Worm (Caenorhabditis elegans): ENCODE results near the gene apb-1.

Gene apb-1

DNA sequence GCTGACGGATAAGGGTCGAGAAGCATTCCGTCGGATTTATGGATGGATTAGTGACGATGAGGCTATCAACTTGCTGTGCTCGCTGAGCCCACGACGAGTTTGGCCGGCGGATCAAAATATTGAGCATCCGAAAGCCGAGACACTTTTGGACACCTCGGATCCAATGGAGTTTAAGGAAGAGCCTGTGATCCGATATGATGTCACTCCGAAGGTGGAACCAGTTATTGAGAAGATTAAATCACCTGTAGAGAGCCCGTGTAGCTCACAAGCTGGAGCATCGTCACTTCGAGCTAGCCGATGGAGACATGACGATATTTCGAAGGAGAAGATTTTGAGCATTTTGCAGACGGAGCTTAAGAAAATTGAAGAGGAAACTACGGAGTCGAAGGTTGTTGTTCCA, 56.3 kb downstream of the apb-1 start:
- no peak for TF ChIP-seq saeg-2 (GFP tag; IDR thresholded peaks at IDR 0.05)
- TF ChIP-seq egl-43 (GFP tag; IDR thresholded peaks at IDR 0.05), result no peak
- TF ChIP-seq egl-27 (tag; optimal IDR thresholded peaks at IDR 0.05), result no peak
- TF ChIP-seq aha-1 (tag), result peak; percentile 93
- TF ChIP-seq lin-29 (GFP tag; IDR thresholded peaks at IDR 0.05), result no peak
- TF ChIP-seq ama-1 (optimal IDR thresholded peaks at IDR 0.05), result no peak
- no peak for TF ChIP-seq dve-1 (tag; optimal IDR thresholded peaks at IDR 0.05; ENCODE audit: insufficient read depth)
- no peak for TF ChIP-seq nhr-6 (tag; optimal IDR thresholded peaks at IDR 0.05)

DNA sequence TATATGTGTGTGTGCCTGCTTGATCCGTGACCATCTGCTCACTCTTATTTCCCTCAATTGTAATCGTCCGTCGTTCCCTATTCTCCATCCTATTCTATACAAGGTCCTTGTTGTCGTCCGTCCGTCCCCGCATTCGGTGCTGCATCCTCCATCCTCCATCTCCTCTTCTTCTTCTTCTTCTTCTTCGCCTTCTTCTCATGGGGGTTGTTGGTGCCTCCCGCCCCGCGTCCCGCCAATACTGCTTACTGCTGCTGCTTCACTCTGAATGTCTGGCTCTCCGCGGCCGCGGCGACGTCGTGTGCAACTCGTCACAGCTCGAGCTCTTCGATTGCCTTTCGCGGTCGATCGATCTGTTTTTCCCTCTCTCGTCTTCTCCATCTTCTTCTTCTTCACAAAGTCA, 61.7 kb downstream of the apb-1 start:
- TF ChIP-seq nhr-25 (tag; optimal IDR thresholded peaks at IDR 0.05; ENCODE audit: borderline replicate concordance, insufficient read depth), result no peak
- TF ChIP-seq daf-19 (GFP tag; conservative IDR thresholded peaks at IDR 0.05), result no peak
- TF ChIP-seq lin-13 (GFP tag; optimal IDR thresholded peaks at IDR 0.05), result no peak
- TF ChIP-seq mdl-1 (tag; optimal IDR thresholded peaks at IDR 0.05), result peak in 1 of 2 experiments; percentile 19
- TF ChIP-seq dmd-9 (GFP tag; IDR thresholded peaks at IDR 0.05), result no peak
- no peak for TF ChIP-seq aly-2 (tag; optimal IDR thresholded peaks at IDR 0.05)
- TF ChIP-seq dmd-6 (GFP tag; IDR thresholded peaks at IDR 0.05), result no peak
- no peak for TF ChIP-seq lin-15B (tag; optimal IDR thresholded peaks at IDR 0.05)
- TF ChIP-seq mxl-3 (GFP tag; optimal IDR thresholded peaks at IDR 0.05), result no peak
- no peak for TF ChIP-seq zip-11 (GFP tag; IDR thresholded peaks at IDR 0.05)
- no peak for TF ChIP-seq pqm-1 (tag; optimal IDR thresholded peaks at IDR 0.05)
- no peak for TF ChIP-seq lin-39 (tag; optimal IDR thresholded peaks at IDR 0.05)
- no peak for TF ChIP-seq ceh-32 (tag; optimal IDR thresholded peaks at IDR 0.05; ENCODE audit: poor library complexity)
- peak; percentile 73 for TF ChIP-seq hlh-30 (tag; optimal IDR thresholded peaks at IDR 0.05; ENCODE audit: insufficient read depth)
- no peak for TF ChIP-seq daf-16 (GFP tag; optimal IDR thresholded peaks at IDR 0.05)
- no peak for TF ChIP-seq daf-16 (tag; optimal IDR thresholded peaks at IDR 0.05)
- TF ChIP-seq lin-29 (GFP tag; IDR thresholded peaks at IDR 0.05), result no peak
- peak; percentile 2 for TF ChIP-seq hlh-11 (tag; optimal IDR thresholded peaks at IDR 0.05)
- TF ChIP-seq rbr-2 (tag; optimal IDR thresholded peaks at IDR 0.05), result peak; percentile 66
- no peak for TF ChIP-seq ceh-62 (tag; optimal IDR thresholded peaks at IDR 0.05)
- TF ChIP-seq mes-2 (tag; optimal IDR thresholded peaks at IDR 0.05; ENCODE audit: poor library complexity, severe bottlenecking), result peak; percentile 33
- peak; percentile 11 to 56 for TF ChIP-seq lsy-2 (tag; optimal IDR thresholded peaks at IDR 0.05)
- TF ChIP-seq nhr-42 (GFP tag; IDR thresholded peaks at IDR 0.05), result no peak
- TF ChIP-seq lin-38 (GFP tag; IDR thresholded peaks at IDR 0.05), result no peak
- TF ChIP-seq cey-2 (tag; optimal IDR thresholded peaks at IDR 0.05; ENCODE audit: borderline replicate concordance, insufficient read depth), result no peak
- TF ChIP-seq ZK337.2 (GFP tag; IDR thresholded peaks at IDR 0.05), result no peak
- no peak for TF ChIP-seq madf-9 (GFP tag; conservative IDR thresholded peaks at IDR 0.05)
- TF ChIP-seq egl-27 (tag; optimal IDR thresholded peaks at IDR 0.05), result no peak
- TF ChIP-seq nhr-48 (tag; optimal IDR thresholded peaks at IDR 0.05), result no peak
- TF ChIP-seq Y75B8A.6 (GFP tag; IDR thresholded peaks at IDR 0.05), result no peak
- no peak for TF ChIP-seq lin-1 (GFP tag; IDR thresholded peaks at IDR 0.05)
- no peak for TF ChIP-seq dmd-8 (GFP tag; IDR thresholded peaks at IDR 0.05)
- no peak for TF ChIP-seq ces-1 (GFP tag; optimal IDR thresholded peaks at IDR 0.05)
- no peak for TF ChIP-seq ZK546.5 (tag; optimal IDR thresholded peaks at IDR 0.05)
- TF ChIP-seq zip-2 (tag; optimal IDR thresholded peaks at IDR 0.05), result no peak
- TF ChIP-seq jun-1 (tag; optimal IDR thresholded peaks at IDR 0.05), result no peak
- TF ChIP-seq nhr-237 (tag; optimal IDR thresholded peaks at IDR 0.05), result no peak
- no peak for TF ChIP-seq spr-3 (GFP tag; optimal IDR thresholded peaks at IDR 0.05)
- TF ChIP-seq aha-1 (tag), result peak; percentile 74
- TF ChIP-seq sdz-12 (GFP tag; optimal IDR thresholded peaks at IDR 0.05), result no peak
- peak in 1 of 2 experiments; percentile 32 for TF ChIP-seq hif-1 (tag; optimal IDR thresholded peaks at IDR 0.05)
- TF ChIP-seq snpc-1.2 (GFP tag; IDR thresholded peaks at IDR 0.05), result no peak
- TF ChIP-seq Y105C5A.15 (GFP tag; IDR thresholded peaks at IDR 0.05), result no peak
- TF ChIP-seq nhr-111 (GFP tag; optimal IDR thresholded peaks at IDR 0.05), result no peak
- no peak for TF ChIP-seq zfp-3 (GFP tag; conservative IDR thresholded peaks at IDR 0.05)
